Worm (Caenorhabditis elegans): ENCODE data around the gene K08F8.15.

The K08F8.15 gene

DNA sequence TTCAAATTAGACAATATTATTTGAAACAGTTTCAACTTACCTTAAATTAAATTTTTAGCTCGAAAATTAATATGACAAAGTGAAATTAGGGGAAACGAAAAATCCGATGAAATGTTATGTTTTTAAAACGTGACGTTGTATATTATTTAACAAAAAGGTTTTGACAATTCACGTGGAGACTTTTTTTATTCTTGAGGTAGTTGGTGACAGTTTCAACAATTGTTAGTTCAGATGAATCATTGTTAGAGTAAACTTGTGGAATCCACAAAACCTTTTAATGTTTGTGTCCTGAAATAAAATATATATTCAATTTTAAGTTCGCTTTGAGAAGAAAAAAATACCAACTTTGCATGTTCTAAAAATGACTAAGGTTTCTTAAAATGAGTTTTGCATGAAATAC lies 7.1 kb upstream of the K08F8.15 start, which contains the start of gene fut-1:
Gene fut-1 (minus strand): TSS at position 101 of the 400 bp plus-strand sequence.
- TF ChIP-seq hif-1 (tag; optimal IDR thresholded peaks at IDR 0.05): no peak
- no peak for TF ChIP-seq ZK546.5 (tag; optimal IDR thresholded peaks at IDR 0.05)
- TF ChIP-seq Y105C5A.15 (GFP tag; IDR thresholded peaks at IDR 0.05): no peak
- TF ChIP-seq pha-4 (GFP tag; IDR thresholded peaks at IDR 0.05): no peak
- TF ChIP-seq pha-4 (tag; optimal IDR thresholded peaks at IDR 0.05): no peak
- TF ChIP-seq jun-1 (tag; optimal IDR thresholded peaks at IDR 0.05): no peak
- no peak for TF ChIP-seq nhr-28 (tag; optimal IDR thresholded peaks at IDR 0.05)
- TF ChIP-seq daf-19 (GFP tag; conservative IDR thresholded peaks at IDR 0.05): no peak
- TF ChIP-seq ztf-7 (tag; optimal IDR thresholded peaks at IDR 0.05): no peak
- TF ChIP-seq lin-38 (GFP tag; IDR thresholded peaks at IDR 0.05): no peak
- no peak for TF ChIP-seq Y48G9A.11 (GFP tag; IDR thresholded peaks at IDR 0.05)
- no peak for TF ChIP-seq duxl-1 (tag; optimal IDR thresholded peaks at IDR 0.05; ENCODE audit: poor library complexity)
- TF ChIP-seq lim-7 (GFP tag; IDR thresholded peaks at IDR 0.05): no peak
- TF ChIP-seq zip-11 (GFP tag; IDR thresholded peaks at IDR 0.05): no peak
- no peak for TF ChIP-seq dmd-9 (GFP tag; IDR thresholded peaks at IDR 0.05)
- TF ChIP-seq zfp-2 (tag; optimal IDR thresholded peaks at IDR 0.05): no peak
- TF ChIP-seq nhr-77 (tag; optimal IDR thresholded peaks at IDR 0.05): no peak
- TF ChIP-seq R02D3.7 (tag; optimal IDR thresholded peaks at IDR 0.05): no peak
- no peak for TF ChIP-seq ztf-11 (tag; optimal IDR thresholded peaks at IDR 0.05)
- no peak for TF ChIP-seq daf-16 (GFP tag; optimal IDR thresholded peaks at IDR 0.05)
- no peak for TF ChIP-seq daf-16 (tag; optimal IDR thresholded peaks at IDR 0.05)
- no peak for TF ChIP-seq nhr-10 (tag; optimal IDR thresholded peaks at IDR 0.05)

- TF ChIP-seq lin-15B (tag; optimal IDR thresholded peaks at IDR 0.05) (no peak), set-16 (GFP tag; IDR thresholded peaks at IDR 0.05) (no peak), ceh-28 (tag; optimal IDR thresholded peaks at IDR 0.05) (no peak), nhr-25 (tag; optimal IDR thresholded peaks at IDR 0.05; ENCODE audit: borderline replicate concordance, insufficient read depth) (no peak), ceh-62 (tag; optimal IDR thresholded peaks at IDR 0.05) (no peak), nhr-11 (tag; optimal IDR thresholded peaks at IDR 0.05) (no peak), F44E2.7 (GFP tag; IDR thresholded peaks at IDR 0.05) (no peak), unc-62 (GFP tag; optimal IDR thresholded peaks at IDR 0.05 in 1 of 2) (no peak), unc-62 (tag; optimal IDR thresholded peaks at IDR 0.05) (no peak), dmd-6 (GFP tag; IDR thresholded peaks at IDR 0.05) (0 out of 2 replicates have a peak, but pooled peaks have one; percentile 15), mdt-29 (GFP tag; IDR thresholded peaks at IDR 0.05) (no peak), lin-1 (GFP tag; IDR thresholded peaks at IDR 0.05) (no peak), ceh-20 (GFP tag; IDR thresholded peaks at IDR 0.05) (no peak), nhr-42 (GFP tag; IDR thresholded peaks at IDR 0.05) (no peak), R02D3.7 (tag; optimal IDR thresholded peaks at IDR 0.05) (no peak), lin-38 (GFP tag; IDR thresholded peaks at IDR 0.05) (no peak), unc-130 (GFP tag; optimal IDR thresholded peaks at IDR 0.05) (no peak), pqm-1 (tag; optimal IDR thresholded peaks at IDR 0.05) (peak; percentile 44), unc-39 (tag; optimal IDR thresholded peaks at IDR 0.05) (no peak), ztf-7 (tag; optimal IDR thresholded peaks at IDR 0.05) (no peak), snpc-4 (tag; optimal IDR thresholded peaks at IDR 0.05) (no peak), nhr-28 (tag; optimal IDR thresholded peaks at IDR 0.05) (peak; percentile 19), nhr-77 (tag; optimal IDR thresholded peaks at IDR 0.05) (no peak), F37D6.2 (tag; optimal IDR thresholded peaks at IDR 0.05) (no peak), ZK337.2 (GFP tag; IDR thresholded peaks at IDR 0.05) (no peak), ama-1 (optimal IDR thresholded peaks at IDR 0.05) (no peak)
These were observed 4.9 kb upstream of the K08F8.15 start for ce11 chrII:8761739-8762138.

Measured in whole organism, L4 larva.